Fruit fly (Drosophila melanogaster) Kc167 (cell line): ENCODE results near the gene Ctu2.

Experiments used
- Myc ChIP-seq: fragments of >200 bp; optimal IDR thresholded peaks from 2 replicates; lab custom pipeline; 2017; ENCODE audit warnings: missing external identifiers
- psq ChIP-seq: fragments of >200 bp; optimal IDR thresholded peaks from 2 replicates; lab custom pipeline; 2017; ENCODE audit warnings: missing external identifiers

dm6 chr2L:19484539-19484938 lies 8.5 kb downstream of the Ctu2 start, which contains the start of the genes CG10195 and CG13084:
- TF ChIP-seq psq (no peak), Myc (lab: Kevin White, UChicago) (no peak)
